Worm (Caenorhabditis elegans) whole organism, L1 larva: ENCODE data around the gene metl-5.

Experiments used
- aha-1 ChIP-seq: fragments of 150-350 bp; optimal IDR thresholded peaks from 2 replicates; lab custom pipeline; 2014; ENCODE audit warnings: missing biosample characterization, missing genetic modification characterization
- ceh-82 ChIP-seq, 3 experiments: fragments of 150-350 bp in 1 of 3; sonication (generic microtip) in 2 of 3; optimal IDR thresholded peaks; 2 replicates each; lab custom pipeline; 2014 to 2017; ENCODE audit warnings: missing biosample characterization in 3 of 3, missing genetic modification characterization in 3 of 3
- ceh-90 ChIP-seq: sonication (generic microtip); optimal IDR thresholded peaks from 2 replicates; lab custom pipeline; 2016; ENCODE audit warnings: missing genetic modification characterization, missing compliant biosample characterization
- fkh-10 ChIP-seq: sonication (generic microtip); optimal IDR thresholded peaks from 2 replicates; lab custom pipeline; 2017; ENCODE audit warnings: missing biosample characterization, missing genetic modification reagents, missing genetic modification characterization

DNA sequence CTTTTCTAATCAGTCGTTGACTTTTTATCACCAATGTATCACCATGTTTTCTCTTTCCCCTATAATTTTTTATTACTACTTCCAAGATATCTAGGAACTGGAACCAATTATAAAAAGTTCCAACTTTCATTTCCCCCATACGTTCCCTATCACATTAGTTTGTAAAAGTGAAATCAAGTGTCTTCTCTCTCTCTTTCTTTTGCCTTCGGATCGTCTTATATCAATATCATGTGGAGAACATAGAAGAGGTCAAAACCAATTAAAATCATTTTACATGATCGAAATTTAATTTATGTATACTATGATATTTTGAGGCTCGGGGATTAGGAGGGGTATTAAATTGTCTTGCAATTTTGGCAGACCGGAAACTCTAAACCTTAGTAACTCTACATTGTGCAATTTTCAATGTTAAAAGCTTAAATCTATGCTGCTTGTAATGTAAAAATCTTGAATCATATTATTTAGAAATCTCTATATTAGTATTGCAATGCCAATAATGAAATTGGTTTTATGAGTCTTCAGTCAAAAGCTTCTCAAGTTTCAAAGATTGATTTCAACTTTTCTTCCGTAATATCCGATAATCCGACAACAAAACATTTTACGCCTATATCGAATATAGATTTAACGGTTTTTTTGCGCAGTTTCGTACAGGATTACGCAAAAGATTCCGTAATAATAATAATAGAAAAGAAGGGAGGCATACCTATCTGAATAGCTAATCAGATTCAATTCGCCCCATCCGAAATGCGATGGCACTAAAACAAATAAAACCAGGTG is 34.8 kb upstream of the metl-5 start:
- TF ChIP-seq fkh-10 (GFP tag; lab: Kevin White, UChicago) (no peak), aha-1 (tag; lab: Kevin White, UChicago) (no peak), ceh-82 (tag; optimal IDR thresholded peaks at IDR 0.05; lab: Kevin White, UChicago) (no peak), ceh-90 (tag; lab: Kevin White, UChicago) (no peak)
